Fruit fly (Drosophila melanogaster) whole organism, pupa: ENCODE results near the gene Rga.
A peak's percentile ranks its signal among the peaks of the same experiment; 100 is the strongest.

Experiments
- CG17806 ChIP-seq: fragments of 200-800 bp; sonication (Bioruptor generic); optimal IDR thresholded peaks from 2 replicates; lab custom pipeline; 2018; ENCODE audit warnings: missing biosample characterization, mild to moderate bottlenecking, missing genetic modification characterization, moderate library complexity
- CG8301 ChIP-seq: fragments of 200-800 bp; sonication (Bioruptor generic); optimal IDR thresholded peaks from 2 replicates; lab custom pipeline; 2018; ENCODE audit warnings: missing biosample characterization, mild to moderate bottlenecking, missing genetic modification characterization
- D1 ChIP-seq: fragments of 200-800 bp; sonication (Bioruptor generic); optimal IDR thresholded peaks from 2 replicates; lab custom pipeline; 2018; ENCODE audit warnings: missing biosample characterization, mild to moderate bottlenecking, missing genetic modification characterization, moderate library complexity
- EcR ChIP-seq: fragments of 200-800 bp; sonication (Bioruptor generic); optimal IDR thresholded peaks from 3 replicates; lab custom pipeline; 2019; ENCODE audit warnings: missing biosample characterization, missing genetic modification characterization, mild to moderate bottlenecking, moderate library complexity, missing genetic modification reagents
- Pif1A ChIP-seq: fragments of 200-800 bp; sonication (Bioruptor generic); optimal IDR thresholded peaks from 3 replicates; lab custom pipeline; 2016; ENCODE audit warnings: missing biosample characterization, missing genetic modification characterization

- peak; percentile 55 for TF ChIP-seq CG17806 (tag; lab: Kevin White, UChicago)
- no peak for TF ChIP-seq CG8301 (tag; lab: Kevin White, UChicago)
- TF ChIP-seq Pif1A (GFP tag; lab: Kevin White, UChicago), result no peak
- no peak for TF ChIP-seq D1 (tag; lab: Kevin White, UChicago)
- no peak for TF ChIP-seq EcR (GFP tag; lab: Kevin White, UChicago)
These were observed 6.4 kb downstream of the Rga start, which contains the start of gene asl for dm6 chr3R:5606477-5606876.
